Fruit fly (Drosophila melanogaster) whole organism, wandering third instar larva: ENCODE measurements around the gene CG9288.

Experiments used
- Abd-B ChIP-seq: fragments of >200 bp; optimal IDR thresholded peaks from 2 replicates; lab custom pipeline; 2017; ENCODE audit warnings: missing biosample characterization, missing genetic modification characterization
- CG32264 ChIP-seq: fragments of 200-800 bp; sonication (Bioruptor generic); optimal IDR thresholded peaks from 2 replicates; lab custom pipeline; 2016; ENCODE audit warnings: missing biosample characterization, missing genetic modification characterization
- CrebA ChIP-seq: fragments of 200-800 bp; sonication (Bioruptor generic); optimal IDR thresholded peaks from 2 replicates; lab custom pipeline; 2016; ENCODE audit warnings: missing biosample characterization, mild to moderate bottlenecking, missing genetic modification characterization, borderline replicate concordance
- Dfd ChIP-seq: fragments of >200 bp; optimal IDR thresholded peaks from 2 replicates; lab custom pipeline; 2017; ENCODE audit warnings: missing biosample characterization, missing genetic modification characterization
- Dif ChIP-seq: fragments of 200-275, 200-300 bp; sonication (Bioruptor generic); optimal IDR thresholded peaks from 2 replicates; lab custom pipeline; 2018; ENCODE audit warnings: missing biosample characterization, missing genetic modification characterization; ENCODE audit not compliant: partially characterized antibody
- GATAd ChIP-seq: sonication (Bioruptor generic); optimal IDR thresholded peaks from 2 replicates; lab custom pipeline; 2016; ENCODE audit warnings: missing biosample characterization, missing genetic modification characterization
- HLH106 ChIP-seq: fragments of 200-800 bp; optimal IDR thresholded peaks from 3 replicates; lab custom pipeline; 2019; ENCODE audit warnings: missing biosample characterization, mild to moderate bottlenecking, missing genetic modification characterization, moderate library complexity
- Hnf4 ChIP-seq: fragments of 200-800 bp; sonication (Bioruptor generic); optimal IDR thresholded peaks from 2 replicates; lab custom pipeline; 2016; ENCODE audit warnings: missing biosample characterization, mild to moderate bottlenecking, missing genetic modification characterization
- Hr78 ChIP-seq: fragments of >200 bp; optimal IDR thresholded peaks from 2 replicates; lab custom pipeline; 2017; ENCODE audit warnings: missing biosample characterization, missing genetic modification characterization
- Hr83 ChIP-seq: fragments of 200-300 bp; sonication (Bioruptor generic); optimal IDR thresholded peaks from 2 replicates; lab custom pipeline; 2016; ENCODE audit warnings: missing biosample characterization, mild to moderate bottlenecking, missing genetic modification characterization, moderate library complexity; ENCODE audit not compliant: poor library complexity, severe bottlenecking
- Jra ChIP-seq: sonication (Bioruptor generic); optimal IDR thresholded peaks from 2 replicates; lab custom pipeline; 2016; ENCODE audit warnings: missing biosample characterization, missing genetic modification characterization
- Mio ChIP-seq: sonication (Bioruptor generic); optimal IDR thresholded peaks from 2 replicates; lab custom pipeline; 2016; ENCODE audit warnings: missing biosample characterization, missing genetic modification characterization
- Myc ChIP-seq: fragments of >200 bp; optimal IDR thresholded peaks from 2 replicates; lab custom pipeline; 2017
- N ChIP-seq: fragments of >200 bp; optimal IDR thresholded peaks from 2 replicates; lab custom pipeline; 2018; ENCODE audit warnings: missing biosample characterization, missing external identifiers, missing genetic modification characterization
- OdsH ChIP-seq: fragments of 200-800 bp; sonication (Bioruptor generic); optimal IDR thresholded peaks from 2 replicates; lab custom pipeline; 2016; ENCODE audit warnings: missing biosample characterization, mild to moderate bottlenecking, missing genetic modification characterization
- Sp1 ChIP-seq: fragments of 200-800 bp; sonication (Bioruptor generic); optimal IDR thresholded peaks from 3 replicates; lab custom pipeline; 2019; ENCODE audit warnings: missing biosample characterization, mild to moderate bottlenecking, missing genetic modification characterization, moderate library complexity
- Vsx2 ChIP-seq: fragments of 200-300, 225-300 bp; sonication (Bioruptor generic); optimal IDR thresholded peaks from 2 replicates; lab custom pipeline; 2018; ENCODE audit warnings: missing biosample characterization, missing genetic modification characterization; ENCODE audit not compliant: partially characterized antibody
- br ChIP-seq: fragments of 200-800 bp; sonication (Bioruptor generic); optimal IDR thresholded peaks from 2 replicates; lab custom pipeline; 2016; ENCODE audit warnings: missing biosample characterization, missing genetic modification characterization
- brk ChIP-seq: fragments of 200-800 bp; sonication (Bioruptor generic); optimal IDR thresholded peaks from 2 replicates; lab custom pipeline; 2016; ENCODE audit warnings: missing biosample characterization, mild to moderate bottlenecking, missing genetic modification characterization
- dl ChIP-seq, 2 experiments: fragments of 175-275, 200-275 bp in 1 of 2; fragments of 200-275 bp in 1 of 2; sonication (Bioruptor generic); optimal IDR thresholded peaks; lab custom pipeline; 2018; ENCODE audit warnings: mild to moderate bottlenecking in 2 of 2, missing biosample characterization in 2 of 2, missing genetic modification characterization in 2 of 2, moderate library complexity in 2 of 2; ENCODE audit not compliant: partially characterized antibody in 2 of 2, insufficient read depth in 1 of 2
- dsf ChIP-seq: sonication (Bioruptor generic); optimal IDR thresholded peaks from 2 replicates; lab custom pipeline; 2016; ENCODE audit warnings: missing biosample characterization, missing genetic modification characterization, borderline replicate concordance
- ey ChIP-seq: fragments of 200-800 bp; sonication (Bioruptor generic); optimal IDR thresholded peaks from 2 replicates; lab custom pipeline; 2016; ENCODE audit warnings: missing biosample characterization, missing genetic modification characterization
- foxo ChIP-seq, 2 experiments: fragments of 200-800 bp; sonication (Bioruptor generic); optimal IDR thresholded peaks; 2 replicates in 1 of 2; 3 replicates in 1 of 2; lab custom pipeline; 2016 to 2017; ENCODE audit warnings: missing biosample characterization in 2 of 2, missing genetic modification characterization in 2 of 2
- h ChIP-seq: fragments of 200-800 bp; sonication (Bioruptor generic); optimal IDR thresholded peaks from 3 replicates; lab custom pipeline; 2016; ENCODE audit warnings: missing biosample characterization, mild to moderate bottlenecking, missing genetic modification characterization
- lola ChIP-seq: fragments of >200 bp; optimal IDR thresholded peaks from 2 replicates; lab custom pipeline; 2017; ENCODE audit warnings: missing biosample characterization, missing genetic modification characterization
- pan ChIP-seq: fragments of >200 bp; optimal IDR thresholded peaks from 2 replicates; lab custom pipeline; 2017
- psq ChIP-seq: fragments of 200-800 bp; sonication (Bioruptor generic); optimal IDR thresholded peaks from 3 replicates; lab custom pipeline; 2017; ENCODE audit warnings: missing biosample characterization, mild to moderate bottlenecking, missing genetic modification characterization, moderate library complexity
- rgr ChIP-seq: fragments of 200-800 bp; sonication (Bioruptor generic); optimal IDR thresholded peaks from 3 replicates; lab custom pipeline; 2016; ENCODE audit warnings: missing biosample characterization, mild to moderate bottlenecking, missing genetic modification characterization
- sage ChIP-seq: fragments of 200-800 bp; sonication (Bioruptor generic); optimal IDR thresholded peaks from 2 replicates; lab custom pipeline; 2016; ENCODE audit warnings: missing biosample characterization, mild to moderate bottlenecking, missing genetic modification characterization
- tai ChIP-seq: sonication (Bioruptor generic); optimal IDR thresholded peaks from 2 replicates; lab custom pipeline; 2016; ENCODE audit warnings: missing biosample characterization, missing genetic modification characterization
- usp ChIP-seq: fragments of >200 bp; optimal IDR thresholded peaks from 2 replicates; lab custom pipeline; 2017; ENCODE audit warnings: missing biosample characterization, missing genetic modification characterization

Gene CG9288

dm6 chr3R:13780769-13781168 lies 1.3 kb downstream of the CG9288 start, which contains the start of gene CG9286:
CG9286 (plus strand) TSS chr3R:13780964.
- TF ChIP-seq OdsH (GFP tag; lab: Kevin White, UChicago): no peak
- TF ChIP-seq Mio (GFP tag; lab: Kevin White, UChicago): no peak
- no peak for TF ChIP-seq tai (GFP tag; lab: Kevin White, UChicago)
- peak; percentile 17 for TF ChIP-seq Myc (lab: Kevin White, UChicago)
- no peak for TF ChIP-seq usp
- no peak for TF ChIP-seq Hr78 (GFP tag; lab: Kevin White, UChicago)

dm6 chr3R:13782035-13782434 lies 2.6 kb downstream of the CG9288 start, which contains the start of gene Dip-B:
Dip-B (plus strand) TSS chr3R:13782288.
- TF ChIP-seq pan (lab: Kevin White, UChicago) (peak; percentile 33), ey (GFP tag; lab: Kevin White, UChicago) (no peak), Myc (lab: Kevin White, UChicago) (peak; percentile 51)

dm6 chr3R:13782578-13782977 lies 3.2 kb downstream of the CG9288 start:
- TF ChIP-seq Hr83 (GFP tag; lab: Kevin White, UChicago): peak; percentile 16
- TF ChIP-seq Dif (GFP tag; lab: Kevin White, UChicago): peak; percentile 19
- TF ChIP-seq HLH106 (tag; lab: Kevin White, UChicago): no peak
- TF ChIP-seq dl (GFP tag; optimal IDR thresholded peaks at IDR 0.05; lab: Kevin White, UChicago; ENCODE audit: insufficient read depth in 1 of 2, partially characterized antibody in 2 of 2): peak in 1 of 2 experiments; percentile 15
- peak; percentile 26 for TF ChIP-seq h (GFP tag; lab: Kevin White, UChicago)
- TF ChIP-seq, all 38 proteins: peak for 4

- TF ChIP-seq Vsx2 (no peak), psq (GFP tag; lab: Kevin White, UChicago) (no peak), dsf (GFP tag; lab: Kevin White, UChicago) (no peak), Sp1 (GFP tag; lab: Kevin White, UChicago) (no peak), pan (lab: Kevin White, UChicago) (no peak), dl (GFP tag; optimal IDR thresholded peaks at IDR 0.05; lab: Kevin White, UChicago; ENCODE audit: insufficient read depth in 1 of 2, partially characterized antibody in 2 of 2) (no peak), brk (GFP tag; lab: Kevin White, UChicago) (no peak), Jra (GFP tag; lab: Kevin White, UChicago) (no peak), CG32264 (GFP tag; lab: Kevin White, UChicago) (no peak), Dfd (GFP tag; lab: Kevin White, UChicago) (no peak), tai (GFP tag; lab: Kevin White, UChicago) (no peak), rgr (GFP tag; lab: Kevin White, UChicago) (no peak), lola (GFP tag; lab: Kevin White, UChicago) (no peak), OdsH (GFP tag; lab: Kevin White, UChicago) (no peak), GATAd (GFP tag; lab: Kevin White, UChicago) (no peak), usp (no peak), foxo (GFP tag; optimal IDR thresholded peaks at IDR 0.05; lab: Kevin White, UChicago) (no peak)
These were observed 4.0 kb downstream of the CG9288 start for dm6 chr3R:13783397-13783796.

dm6 chr3R:13785895-13786294 lies 6.5 kb downstream of the CG9288 start:
- TF ChIP-seq rgr (GFP tag; lab: Kevin White, UChicago) (no peak), Abd-B (GFP tag; lab: Kevin White, UChicago) (no peak), N (GFP tag; lab: Kevin White, UChicago) (no peak), Mio (GFP tag; lab: Kevin White, UChicago) (no peak), dl (GFP tag; optimal IDR thresholded peaks at IDR 0.05; lab: Kevin White, UChicago; ENCODE audit: insufficient read depth in 1 of 2, partially characterized antibody in 2 of 2) (no peak), psq (GFP tag; lab: Kevin White, UChicago) (no peak), Sp1 (GFP tag; lab: Kevin White, UChicago) (no peak), Hnf4 (GFP tag; lab: Kevin White, UChicago) (no peak), brk (GFP tag; lab: Kevin White, UChicago) (no peak), br (GFP tag; lab: Kevin White, UChicago) (no peak), Dfd (GFP tag; lab: Kevin White, UChicago) (no peak), Dif (GFP tag; lab: Kevin White, UChicago) (no peak), pan (lab: Kevin White, UChicago) (no peak), sage (GFP tag; lab: Kevin White, UChicago) (no peak), CG32264 (GFP tag; lab: Kevin White, UChicago) (no peak), CrebA (GFP tag; lab: Kevin White, UChicago) (no peak)
